Worm (Caenorhabditis elegans) whole organism, early embryonic: ENCODE results near the gene Y47D3A.14.

Source experiments
- B0310.2 ChIP-seq: sonication (generic microtip); optimal IDR thresholded peaks from 2 replicates; lab custom pipeline; 2016; ENCODE audit warnings: mild to moderate bottlenecking, missing genetic modification characterization, missing compliant biosample characterization
- F13C5.2 ChIP-seq: sonication (generic microtip); optimal IDR thresholded peaks from 2 replicates; lab custom pipeline; 2017; ENCODE audit warnings: mild to moderate bottlenecking, missing genetic modification characterization, inconsistent platforms, missing compliant biosample characterization
- aly-1 ChIP-seq: sonication (generic microtip); optimal IDR thresholded peaks from 2 replicates; lab custom pipeline; 2016; ENCODE audit warnings: missing genetic modification characterization, missing compliant biosample characterization
- ama-1 ChIP-seq: fragments of 150-350 bp; optimal IDR thresholded peaks from 2 replicates; lab custom pipeline; 2014
- ceh-13 ChIP-seq: fragments of 200-800 bp; sonication (Bioruptor generic); optimal IDR thresholded peaks from 2 replicates; lab custom pipeline; 2018; ENCODE audit warnings: mild to moderate bottlenecking, missing genetic modification characterization, missing compliant biosample characterization
- ceh-36 ChIP-seq: sonication (generic microtip); optimal IDR thresholded peaks from 2 replicates; lab custom pipeline; 2016; ENCODE audit warnings: missing genetic modification characterization, inconsistent platforms, missing compliant biosample characterization
- ets-7 ChIP-seq: sonication (generic microtip); optimal IDR thresholded peaks from 2 replicates; lab custom pipeline; 2016; ENCODE audit warnings: missing genotype, missing genetic modification characterization, missing compliant biosample characterization
- flt-1 ChIP-seq: fragments of 200-800 bp; sonication (Bioruptor generic); IDR thresholded peaks from 2 replicates; pipeline ENCODE4 v1.3.6; 2022; ENCODE audit warnings: missing genetic modification characterization, missing compliant biosample characterization
- hmbx-1 ChIP-seq: sonication (generic microtip); optimal IDR thresholded peaks from 2 replicates; lab custom pipeline; 2016; ENCODE audit warnings: mild to moderate bottlenecking, missing genetic modification characterization, missing compliant biosample characterization
- hmg-4 ChIP-seq: fragments of 200-800 bp; sonication (Bioruptor generic); optimal IDR thresholded peaks from 2 replicates; lab custom pipeline; 2018; ENCODE audit warnings: mild to moderate bottlenecking, missing genetic modification characterization, missing compliant biosample characterization
- hnd-1 ChIP-seq: sonication (generic microtip); optimal IDR thresholded peaks from 2 replicates; lab custom pipeline; 2016; ENCODE audit warnings: missing genetic modification characterization, missing compliant biosample characterization
- pes-1 ChIP-seq: fragments of 200-800 bp; sonication (Bioruptor generic); IDR thresholded peaks from 2 replicates; pipeline ENCODE4 v1.3.6; 2022; ENCODE audit warnings: missing genetic modification reagents, missing genetic modification characterization, missing compliant biosample characterization
- scrt-1 ChIP-seq: fragments of 200-800 bp; sonication (Bioruptor generic); IDR thresholded peaks from 2 replicates; pipeline ENCODE4 v1.3.6; 2022; ENCODE audit warnings: missing genetic modification characterization, missing compliant biosample characterization
- sea-1 ChIP-seq: fragments of 200-800 bp; sonication (Bioruptor generic); conservative IDR thresholded peaks from 2 replicates; pipeline ENCODE4 v1.3.6; 2022; ENCODE audit warnings: missing genetic modification characterization, missing compliant biosample characterization
- tbx-11 ChIP-seq: fragments of 200-800 bp; sonication (Bioruptor generic); IDR thresholded peaks from 2 replicates; pipeline ENCODE4 v1.3.6; 2022; ENCODE audit warnings: missing genetic modification characterization, missing compliant biosample characterization
- tbx-37 ChIP-seq: fragments of 200-800 bp; sonication (Bioruptor generic); conservative IDR thresholded peaks from 2 replicates; pipeline ENCODE4 v1.3.6; 2022; ENCODE audit warnings: missing genetic modification reagents, missing genetic modification characterization, missing compliant biosample characterization
- tra-4 ChIP-seq: sonication (generic microtip); optimal IDR thresholded peaks from 2 replicates; lab custom pipeline; 2017; ENCODE audit warnings: missing genetic modification characterization, missing compliant biosample characterization

The Y47D3A.14 gene

DNA sequence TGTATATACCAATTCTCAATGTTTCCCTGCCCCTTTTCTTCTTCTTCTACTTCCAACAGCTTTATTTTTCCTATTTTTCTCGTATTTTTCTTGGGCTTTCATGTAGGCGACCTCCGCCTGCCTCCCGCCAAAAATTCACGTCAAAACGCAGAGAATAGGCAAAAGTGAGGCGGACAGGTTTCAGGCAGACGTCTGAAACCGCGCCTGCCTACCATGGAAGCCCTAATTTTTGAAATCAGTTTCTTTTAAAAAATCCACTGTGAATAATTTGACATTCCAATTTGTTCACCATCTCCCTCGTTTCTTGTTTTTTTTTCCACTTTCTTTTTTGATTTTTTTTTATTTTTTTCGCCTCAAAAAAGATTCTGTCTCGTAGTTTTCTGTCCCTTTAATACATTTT lies 2.1 kb upstream of the Y47D3A.14 start:
- TF ChIP-seq F13C5.2 (tag; lab: Kevin White, UChicago): no peak
- TF ChIP-seq B0310.2 (tag; lab: Kevin White, UChicago): no peak
- no peak for TF ChIP-seq pes-1 (GFP tag; lab: Robert Waterston, UW)
- TF ChIP-seq ceh-36 (tag; lab: Kevin White, UChicago): no peak
- no peak for TF ChIP-seq ama-1 (lab: Kevin White, UChicago)
- no peak for TF ChIP-seq hnd-1 (tag; lab: Kevin White, UChicago)
- TF ChIP-seq ceh-13 (GFP tag; lab: Kevin White, UChicago): no peak
- TF ChIP-seq scrt-1 (GFP tag; lab: Robert Waterston, UW): no peak
- no peak for TF ChIP-seq flt-1 (GFP tag; lab: Robert Waterston, UW)
- no peak for TF ChIP-seq tbx-37 (GFP tag; lab: Robert Waterston, UW)
- no peak for TF ChIP-seq aly-1
- no peak for TF ChIP-seq tbx-11 (GFP tag; lab: Robert Waterston, UW)
- no peak for TF ChIP-seq ets-7 (tag; lab: Kevin White, UChicago)
- no peak for TF ChIP-seq hmg-4 (GFP tag; lab: Kevin White, UChicago)
- TF ChIP-seq sea-1 (GFP tag; lab: Robert Waterston, UW): no peak
- TF ChIP-seq hmbx-1 (tag; lab: Kevin White, UChicago): no peak
- TF ChIP-seq tra-4 (tag; lab: Kevin White, UChicago): no peak

DNA sequence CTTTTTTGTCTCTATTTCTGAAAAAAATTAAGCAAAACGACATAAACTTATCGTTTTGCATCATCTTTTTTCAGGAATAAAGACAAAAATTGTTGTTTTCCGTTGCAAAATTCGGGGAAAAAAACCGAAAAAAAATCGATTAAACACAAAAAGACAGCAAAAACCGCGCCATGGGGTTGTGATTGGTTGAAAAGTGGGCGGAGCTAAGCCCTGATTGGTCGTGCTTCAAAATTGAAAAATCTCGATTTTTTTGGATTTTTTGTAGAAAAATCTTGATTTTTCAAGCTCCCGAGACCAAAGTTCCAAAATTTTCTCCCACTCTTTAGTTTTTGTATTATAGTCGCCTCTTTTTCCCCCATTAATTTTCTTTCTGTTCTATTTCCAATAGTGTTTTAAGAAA lies 1.6 kb upstream of the Y47D3A.14 start:
- no peak for TF ChIP-seq ets-7 (tag; lab: Kevin White, UChicago)
- TF ChIP-seq B0310.2 (tag; lab: Kevin White, UChicago): no peak
- TF ChIP-seq tra-4 (tag; lab: Kevin White, UChicago): no peak
- no peak for TF ChIP-seq flt-1 (GFP tag; lab: Robert Waterston, UW)
- TF ChIP-seq ceh-36 (tag; lab: Kevin White, UChicago): no peak
- TF ChIP-seq sea-1 (GFP tag; lab: Robert Waterston, UW): no peak
- no peak for TF ChIP-seq F13C5.2 (tag; lab: Kevin White, UChicago)
- no peak for TF ChIP-seq ceh-13 (GFP tag; lab: Kevin White, UChicago)

DNA sequence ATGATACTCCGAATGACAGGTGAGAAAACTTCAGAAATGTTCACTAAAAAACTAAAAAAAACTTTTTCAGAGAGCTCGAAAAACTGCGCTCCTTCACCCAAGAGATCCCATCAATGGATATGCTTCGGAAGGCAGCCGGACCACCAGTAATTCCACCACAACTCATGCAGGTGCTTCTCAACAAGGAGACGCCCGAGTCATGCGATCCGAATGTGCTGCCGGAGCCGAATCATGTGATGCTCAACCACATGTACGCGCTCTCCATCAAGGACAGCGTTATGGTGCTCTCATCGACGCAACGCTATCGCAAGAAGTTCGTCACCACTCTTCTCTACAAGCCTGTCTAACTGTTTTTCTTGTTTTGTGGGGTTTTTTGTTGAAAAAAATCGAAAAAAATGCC lies 1.1 kb upstream of the Y47D3A.14 start:
- TF ChIP-seq scrt-1 (GFP tag; lab: Robert Waterston, UW): no peak
- no peak for TF ChIP-seq pes-1 (GFP tag; lab: Robert Waterston, UW)
- no peak for TF ChIP-seq ama-1 (lab: Kevin White, UChicago)
- TF ChIP-seq flt-1 (GFP tag; lab: Robert Waterston, UW): no peak
- no peak for TF ChIP-seq aly-1
- TF ChIP-seq ets-7 (tag; lab: Kevin White, UChicago): no peak
- no peak for TF ChIP-seq ceh-13 (GFP tag; lab: Kevin White, UChicago)
- TF ChIP-seq ceh-36 (tag; lab: Kevin White, UChicago): no peak
- TF ChIP-seq hmbx-1 (tag; lab: Kevin White, UChicago): no peak
- no peak for TF ChIP-seq hnd-1 (tag; lab: Kevin White, UChicago)
- no peak for TF ChIP-seq tra-4 (tag; lab: Kevin White, UChicago)
- no peak for TF ChIP-seq F13C5.2 (tag; lab: Kevin White, UChicago)
- no peak for TF ChIP-seq hmg-4 (GFP tag; lab: Kevin White, UChicago)
- no peak for TF ChIP-seq tbx-11 (GFP tag; lab: Robert Waterston, UW)
- no peak for TF ChIP-seq sea-1 (GFP tag; lab: Robert Waterston, UW)
- no peak for TF ChIP-seq tbx-37 (GFP tag; lab: Robert Waterston, UW)
- TF ChIP-seq B0310.2 (tag; lab: Kevin White, UChicago): no peak

DNA sequence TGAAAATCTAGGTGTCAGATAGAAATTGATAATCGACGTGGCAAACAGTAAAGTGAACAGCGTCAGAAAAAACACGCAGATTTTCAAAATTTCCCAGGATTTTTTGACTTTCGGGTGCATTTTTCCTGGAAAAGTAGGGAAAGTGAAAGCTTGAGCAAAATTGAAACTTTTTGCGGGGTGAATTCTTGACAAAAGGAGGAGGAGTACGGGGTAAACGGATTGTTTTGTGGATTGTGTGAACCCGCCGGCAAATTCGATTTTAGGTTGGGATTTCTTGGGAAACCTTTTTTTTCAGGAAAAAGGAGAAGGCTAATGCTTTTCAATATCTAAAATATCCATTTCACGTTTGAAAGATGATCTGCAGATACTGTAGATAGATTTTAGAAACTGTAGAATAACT lies 1.9 kb downstream of the Y47D3A.14 start, which contains the start of gene Y47D3A.34:
Gene Y47D3A.34, minus strand, starts transcription at position 120 of the 400 bp plus-strand sequence.
- TF ChIP-seq ets-7 (tag; lab: Kevin White, UChicago): no peak
- TF ChIP-seq pes-1 (GFP tag; lab: Robert Waterston, UW): no peak
- TF ChIP-seq tra-4 (tag; lab: Kevin White, UChicago): no peak
- no peak for TF ChIP-seq F13C5.2 (tag; lab: Kevin White, UChicago)
- no peak for TF ChIP-seq tbx-37 (GFP tag; lab: Robert Waterston, UW)
- TF ChIP-seq scrt-1 (GFP tag; lab: Robert Waterston, UW): no peak
- no peak for TF ChIP-seq aly-1
- no peak for TF ChIP-seq tbx-11 (GFP tag; lab: Robert Waterston, UW)
- TF ChIP-seq ceh-13 (GFP tag; lab: Kevin White, UChicago): no peak
- no peak for TF ChIP-seq sea-1 (GFP tag; lab: Robert Waterston, UW)
- TF ChIP-seq flt-1 (GFP tag; lab: Robert Waterston, UW): no peak
- no peak for TF ChIP-seq hmg-4 (GFP tag; lab: Kevin White, UChicago)
- no peak for TF ChIP-seq hnd-1 (tag; lab: Kevin White, UChicago)
- no peak for TF ChIP-seq hmbx-1 (tag; lab: Kevin White, UChicago)
- TF ChIP-seq B0310.2 (tag; lab: Kevin White, UChicago): no peak
- no peak for TF ChIP-seq ceh-36 (tag; lab: Kevin White, UChicago)
- no peak for TF ChIP-seq ama-1 (lab: Kevin White, UChicago)

DNA sequence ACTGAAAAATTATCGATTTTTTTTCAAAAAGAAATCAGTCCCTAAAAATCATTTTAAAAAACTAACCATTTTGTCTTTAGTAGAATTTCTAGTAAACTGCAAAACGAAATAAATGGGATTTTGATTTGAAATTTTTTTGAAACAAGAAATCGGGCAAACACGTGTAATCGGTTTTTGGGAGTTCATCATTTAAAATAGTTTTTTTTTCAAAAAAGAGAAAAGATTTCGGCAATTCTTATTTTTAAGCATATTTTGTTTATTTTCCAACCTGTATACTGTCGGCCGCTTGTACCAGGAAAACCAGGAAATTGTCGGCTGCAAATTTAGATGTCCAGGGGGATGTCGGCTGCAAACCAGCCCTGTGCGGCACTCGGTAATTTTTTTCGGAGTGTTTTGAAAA lies 4.7 kb downstream of the Y47D3A.14 start, which contains the start of gene elo-8:
Gene elo-8, minus strand, starts transcription at position 101 of the 400 bp plus-strand sequence.
- no peak for TF ChIP-seq pes-1 (GFP tag; lab: Robert Waterston, UW)
- TF ChIP-seq ceh-36 (tag; lab: Kevin White, UChicago): no peak
- TF ChIP-seq sea-1 (GFP tag; lab: Robert Waterston, UW): no peak
- TF ChIP-seq hmg-4 (GFP tag; lab: Kevin White, UChicago): no peak
- TF ChIP-seq tra-4 (tag; lab: Kevin White, UChicago): no peak
- no peak for TF ChIP-seq tbx-11 (GFP tag; lab: Robert Waterston, UW)
- TF ChIP-seq tbx-37 (GFP tag; lab: Robert Waterston, UW): no peak
- no peak for TF ChIP-seq ets-7 (tag; lab: Kevin White, UChicago)
- no peak for TF ChIP-seq ama-1 (lab: Kevin White, UChicago)
- no peak for TF ChIP-seq scrt-1 (GFP tag; lab: Robert Waterston, UW)
- TF ChIP-seq aly-1: no peak
- TF ChIP-seq F13C5.2 (tag; lab: Kevin White, UChicago): no peak
- TF ChIP-seq flt-1 (GFP tag; lab: Robert Waterston, UW): no peak
- TF ChIP-seq B0310.2 (tag; lab: Kevin White, UChicago): no peak
- no peak for TF ChIP-seq hnd-1 (tag; lab: Kevin White, UChicago)
- TF ChIP-seq hmbx-1 (tag; lab: Kevin White, UChicago): no peak
- no peak for TF ChIP-seq ceh-13 (GFP tag; lab: Kevin White, UChicago)

DNA sequence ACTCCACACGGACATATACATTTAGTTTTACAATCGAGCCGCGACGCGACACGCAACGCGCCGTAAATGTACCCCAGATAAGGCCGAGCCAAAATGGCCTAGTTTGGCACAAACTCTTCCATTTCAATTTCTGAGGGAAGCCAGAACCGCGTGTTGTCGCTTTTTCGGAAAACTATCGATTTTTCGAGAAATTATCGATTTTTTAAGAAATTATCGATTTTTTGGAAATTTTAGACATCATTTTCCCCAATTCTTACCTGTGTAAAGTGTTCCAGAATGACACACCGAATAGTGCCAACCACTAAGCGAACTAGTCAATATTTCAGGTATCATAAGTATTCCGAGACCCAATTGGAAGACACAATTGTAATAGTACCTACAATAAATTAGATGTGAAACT lies 5.3 kb downstream of the Y47D3A.14 start:
- TF ChIP-seq scrt-1 (GFP tag; lab: Robert Waterston, UW): no peak
- TF ChIP-seq hmg-4 (GFP tag; lab: Kevin White, UChicago): no peak
- TF ChIP-seq sea-1 (GFP tag; lab: Robert Waterston, UW): no peak
- TF ChIP-seq hmbx-1 (tag; lab: Kevin White, UChicago): no peak
- no peak for TF ChIP-seq aly-1
- TF ChIP-seq tbx-37 (GFP tag; lab: Robert Waterston, UW): no peak
- no peak for TF ChIP-seq ama-1 (lab: Kevin White, UChicago)
